Worm (Caenorhabditis elegans) whole organism, young adult: Measurements from ENCODE around the gene H12I19.115.

ENCODE experiments used
- B0261.1 ChIP-seq: sonication (generic microtip); optimal IDR thresholded peaks from 2 replicates; lab custom pipeline; 2016; ENCODE audit warnings: mild to moderate bottlenecking, missing genetic modification characterization, moderate library complexity, missing compliant biosample characterization
- F37B4.10 ChIP-seq: fragments of 200-800 bp; sonication (Bioruptor generic); IDR thresholded peaks from 2 replicates; pipeline ENCODE4 v1.3.6; 2022; ENCODE audit warnings: missing genetic modification characterization, missing compliant biosample characterization
- K12H6.12 ChIP-seq: fragments of 200-800 bp; sonication (Bioruptor generic); optimal IDR thresholded peaks from 2 replicates; lab custom pipeline; 2018; ENCODE audit warnings: mild to moderate bottlenecking, missing genetic modification characterization, missing compliant biosample characterization
- hsf-1 ChIP-seq: fragments of 200-800 bp; sonication (Bioruptor generic); IDR thresholded peaks from 2 replicates; pipeline ENCODE4 v1.3.6; 2022; ENCODE audit warnings: missing genetic modification reagents, missing genetic modification characterization, missing compliant biosample characterization
- lin-54 ChIP-seq: fragments of 200-800 bp; sonication (Bioruptor generic); optimal IDR thresholded peaks from 2 replicates; lab custom pipeline; 2018; ENCODE audit warnings: mild to moderate bottlenecking, missing genetic modification characterization, missing compliant biosample characterization
- nhr-27 ChIP-seq: fragments of 200-800 bp; sonication (Bioruptor generic); optimal IDR thresholded peaks from 2 replicates; lab custom pipeline; 2018; ENCODE audit warnings: mild to moderate bottlenecking, missing genetic modification characterization, moderate library complexity, missing compliant biosample characterization
- nhr-90 ChIP-seq: sonication (generic microtip); optimal IDR thresholded peaks from 2 replicates; lab custom pipeline; 2016; ENCODE audit warnings: missing genotype, mild to moderate bottlenecking, missing genetic modification characterization, missing compliant biosample characterization
- zim-3 ChIP-seq: sonication (generic microtip); optimal IDR thresholded peaks from 2 replicates; lab custom pipeline; 2017; ENCODE audit warnings: mild to moderate bottlenecking, missing genetic modification characterization, moderate library complexity, missing compliant biosample characterization
- ztf-25 ChIP-seq: fragments of 200-800 bp; sonication (Bioruptor generic); IDR thresholded peaks from 2 replicates; pipeline ENCODE4 v1.3.6; 2022; ENCODE audit warnings: missing genetic modification reagents, missing genetic modification characterization, missing compliant biosample characterization

DNA sequence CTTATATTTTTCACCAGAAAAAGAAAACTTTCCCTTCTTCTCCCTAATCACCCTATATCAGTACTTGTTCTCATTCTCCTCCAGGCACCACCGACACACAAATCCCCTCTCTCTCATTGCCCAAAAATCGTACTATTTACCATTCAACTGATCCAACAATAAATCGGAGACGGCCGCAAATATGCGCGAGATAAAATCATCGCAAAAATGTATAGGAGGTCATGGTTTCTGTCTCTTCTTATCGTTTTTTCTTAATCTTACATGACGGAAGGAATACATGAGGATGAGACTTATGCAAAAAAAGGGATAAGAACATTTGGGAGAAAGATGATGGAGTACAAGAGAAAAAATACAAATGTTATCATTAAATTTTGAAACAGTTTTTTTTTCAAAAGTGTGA, 41.3 kb downstream of the H12I19.115 start:
- TF ChIP-seq ztf-25 (GFP tag; lab: Robert Waterston, UW) (no peak), hsf-1 (GFP tag; lab: Robert Waterston, UW) (no peak), nhr-27 (tag; lab: Kevin White, UChicago) (no peak), zim-3 (tag; lab: Kevin White, UChicago) (no peak), nhr-90 (tag; lab: Kevin White, UChicago) (no peak), K12H6.12 (tag; lab: Kevin White, UChicago) (no peak), F37B4.10 (GFP tag; lab: Robert Waterston, UW) (no peak), B0261.1 (tag; lab: Kevin White, UChicago) (no peak), lin-54 (GFP tag; lab: Kevin White, UChicago) (no peak)
